Worm (Caenorhabditis elegans) whole organism, young adult: ENCODE data around the gene cnt-2.

ENCODE experiments used
- K12H6.12 ChIP-seq: fragments of 200-800 bp; sonication (Bioruptor generic); optimal IDR thresholded peaks from 2 replicates; lab custom pipeline; 2018; ENCODE audit warnings: mild to moderate bottlenecking, missing genetic modification characterization, missing compliant biosample characterization
- Y56A3A.18 ChIP-seq: fragments of 200-800 bp; sonication (Bioruptor generic); IDR thresholded peaks from 2 replicates; pipeline ENCODE4 v1.3.6; 2022; ENCODE audit warnings: missing genetic modification reagents, missing genetic modification characterization, missing compliant biosample characterization
- Y79H2A.3 ChIP-seq: fragments of 200-800 bp; sonication (Bioruptor generic); conservative IDR thresholded peaks from 2 replicates; pipeline ENCODE4 v1.3.6; 2022; ENCODE audit warnings: missing genetic modification reagents, missing genetic modification characterization, missing compliant biosample characterization
- akir-1 ChIP-seq: fragments of 200-800 bp; sonication (Bioruptor generic); optimal IDR thresholded peaks from 2 replicates; lab custom pipeline; 2018; ENCODE audit warnings: mild to moderate bottlenecking, missing genetic modification characterization, moderate library complexity, missing compliant biosample characterization
- atf-7 ChIP-seq: sonication (generic microtip); optimal IDR thresholded peaks from 2 replicates; lab custom pipeline; 2017; ENCODE audit warnings: mild to moderate bottlenecking, missing genetic modification characterization, missing compliant biosample characterization
- attf-6 ChIP-seq: fragments of 200-800 bp; sonication (Bioruptor generic); IDR thresholded peaks from 2 replicates; pipeline ENCODE4 v1.3.6; 2022; ENCODE audit warnings: missing genetic modification reagents, missing genetic modification characterization, missing compliant biosample characterization
- ceh-91 ChIP-seq: fragments of 200-800 bp; sonication (Bioruptor generic); IDR thresholded peaks from 2 replicates; pipeline ENCODE4 v1.3.6; 2022; ENCODE audit warnings: missing genetic modification reagents, missing genetic modification characterization, missing compliant biosample characterization
- efl-1 ChIP-seq: fragments of 150-350 bp; optimal IDR thresholded peaks from 2 replicates; lab custom pipeline; 2014; ENCODE audit warnings: missing biosample characterization, missing genetic modification reagents, missing genetic modification characterization
- hsf-1 ChIP-seq: fragments of 200-800 bp; sonication (Bioruptor generic); IDR thresholded peaks from 2 replicates; pipeline ENCODE4 v1.3.6; 2022; ENCODE audit warnings: missing genetic modification reagents, missing genetic modification characterization, missing compliant biosample characterization
- lir-1 ChIP-seq: fragments of 200-800 bp; sonication (Bioruptor generic); conservative IDR thresholded peaks from 2 replicates; pipeline ENCODE4 v1.3.6; 2022; ENCODE audit warnings: missing genetic modification reagents, missing genetic modification characterization, missing compliant biosample characterization
- madf-8 ChIP-seq: fragments of 200-800 bp; sonication (Bioruptor generic); conservative IDR thresholded peaks from 2 replicates; pipeline ENCODE4 v1.3.6; 2022; ENCODE audit warnings: missing genetic modification reagents, missing genetic modification characterization, missing compliant biosample characterization
- nfya-1 ChIP-seq: sonication (generic microtip); optimal IDR thresholded peaks from 2 replicates; lab custom pipeline; 2017; ENCODE audit warnings: antibody characterized with exemption, missing compliant biosample characterization, missing genetic modification characterization, borderline replicate concordance; ENCODE audit not compliant: insufficient read depth
- nhr-90 ChIP-seq: sonication (generic microtip); optimal IDR thresholded peaks from 2 replicates; lab custom pipeline; 2016; ENCODE audit warnings: missing genotype, mild to moderate bottlenecking, missing genetic modification characterization, missing compliant biosample characterization

DNA sequence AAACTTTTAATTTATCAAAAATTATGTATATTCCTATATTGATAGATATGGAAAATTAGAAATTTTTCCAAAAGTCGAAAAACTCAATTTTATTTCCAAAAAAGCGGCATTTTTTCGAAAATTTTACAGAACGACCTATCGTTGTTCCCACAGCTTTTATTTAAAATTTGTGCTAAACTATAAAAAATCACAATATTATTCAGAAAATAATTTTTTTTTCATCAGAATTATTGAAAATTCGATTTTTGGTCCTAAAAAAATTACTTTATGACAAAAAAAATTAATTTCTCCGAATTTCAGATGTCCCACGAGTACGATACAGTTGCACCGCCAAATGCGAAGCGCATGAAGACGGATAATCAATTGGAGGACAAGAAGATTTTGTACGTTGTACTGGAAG, 5.6 kb upstream of the cnt-2 start, which contains the start of gene emg-1:
- no peak for TF ChIP-seq efl-1
- no peak for TF ChIP-seq nfya-1
- TF ChIP-seq K12H6.12 (tag; lab: Kevin White, UChicago): no peak
- TF ChIP-seq attf-6 (GFP tag; lab: Robert Waterston, UW): no peak
- no peak for TF ChIP-seq atf-7 (tag; lab: Kevin White, UChicago)
- no peak for TF ChIP-seq Y79H2A.3 (GFP tag; lab: Robert Waterston, UW)
- no peak for TF ChIP-seq madf-8 (GFP tag; lab: Robert Waterston, UW)
- no peak for TF ChIP-seq Y56A3A.18 (GFP tag; lab: Robert Waterston, UW)
- TF ChIP-seq akir-1 (GFP tag; lab: Kevin White, UChicago): no peak
- TF ChIP-seq hsf-1: no peak
- no peak for TF ChIP-seq nhr-90 (tag; lab: Kevin White, UChicago)
- TF ChIP-seq lir-1 (GFP tag; lab: Robert Waterston, UW): no peak
- no peak for TF ChIP-seq ceh-91 (GFP tag; lab: Robert Waterston, UW)
